Fruit fly (Drosophila melanogaster) whole organism, embryonic: ENCODE data around the gene Spx.

ENCODE experiments used
- Abd-B ChIP-seq: fragments of 200-800 bp; sonication (Bioruptor generic); optimal IDR thresholded peaks from 2 replicates; lab custom pipeline; 2018; ENCODE audit warnings: missing biosample characterization, mild to moderate bottlenecking, missing genetic modification characterization, moderate library complexity
- Adf1 ChIP-seq: fragments of 200-800 bp; sonication (Bioruptor generic); IDR thresholded peaks from 2 replicates; pipeline ENCODE4 v1.3.6; 2022; ENCODE audit warnings: missing biosample characterization, missing genetic modification characterization
- Asciz ChIP-seq: fragments of 200-800 bp; sonication (Bioruptor generic); optimal IDR thresholded peaks from 2 replicates; lab custom pipeline; 2017; ENCODE audit warnings: missing biosample characterization, mild to moderate bottlenecking, missing genetic modification characterization, missing genetic modification reagents
- Bdp1 ChIP-seq: fragments of 200-800 bp; sonication (Bioruptor generic); optimal IDR thresholded peaks from 3 replicates; lab custom pipeline; 2016; ENCODE audit warnings: missing biosample characterization, missing genetic modification characterization
- CG10366 ChIP-seq: fragments of 200-800 bp; sonication (Bioruptor generic); IDR thresholded peaks from 2 replicates; pipeline ENCODE4 v1.3.6; 2022; ENCODE audit warnings: missing biosample characterization, missing genetic modification characterization
- CG10543 ChIP-seq: fragments of 200-800 bp; sonication (Bioruptor generic); optimal IDR thresholded peaks from 3 replicates; lab custom pipeline; 2017; ENCODE audit warnings: missing biosample characterization, mild to moderate bottlenecking, missing genetic modification characterization, moderate library complexity
- CG11085 ChIP-seq: fragments of 200-800 bp; sonication (Bioruptor generic); IDR thresholded peaks from 2 replicates; pipeline ENCODE4 v1.3.6; 2022; ENCODE audit warnings: missing biosample characterization, missing genetic modification characterization
- CG11560 ChIP-seq: fragments of 200-800 bp; sonication (Bioruptor generic); IDR thresholded peaks from 3 replicates; pipeline ENCODE4 v1.3.6; 2022; ENCODE audit warnings: missing biosample characterization, missing genetic modification characterization
- CG12155 ChIP-seq: fragments of 200-800 bp; sonication (Bioruptor generic); optimal IDR thresholded peaks from 3 replicates; lab custom pipeline; 2016; ENCODE audit warnings: missing biosample characterization, missing genetic modification characterization
- CG12236 ChIP-seq: fragments of 200-800 bp; sonication (Bioruptor generic); optimal IDR thresholded peaks from 2 replicates; lab custom pipeline; 2016; ENCODE audit warnings: missing biosample characterization, missing genetic modification characterization
- CG12769 ChIP-seq: fragments of 200-800 bp; sonication (Bioruptor generic); optimal IDR thresholded peaks from 2 replicates; lab custom pipeline; 2019; ENCODE audit warnings: missing biosample characterization, mild to moderate bottlenecking, missing genetic modification characterization, moderate library complexity
- CG14965 ChIP-seq: fragments of 200-800 bp; sonication (Bioruptor generic); optimal IDR thresholded peaks from 2 replicates; lab custom pipeline; 2016; ENCODE audit warnings: missing biosample characterization, missing genetic modification characterization, borderline replicate concordance
- CG16779 ChIP-seq: fragments of 200-800 bp; sonication (Bioruptor generic); IDR thresholded peaks from 2 replicates; pipeline ENCODE4 v1.3.6; 2022; ENCODE audit warnings: missing biosample characterization, missing genetic modification characterization
- CG17568 ChIP-seq: fragments of 200-800 bp; sonication (Bioruptor generic); optimal IDR thresholded peaks from 2 replicates; lab custom pipeline; 2018; ENCODE audit warnings: missing biosample characterization, mild to moderate bottlenecking, missing genetic modification characterization, moderate library complexity
- CG2712 ChIP-seq: fragments of 200-800 bp; optimal IDR thresholded peaks from 3 replicates; lab custom pipeline; 2019; ENCODE audit warnings: missing biosample characterization, mild to moderate bottlenecking, missing genetic modification characterization, moderate library complexity
- CG3407 ChIP-seq: fragments of 200-800 bp; sonication (Bioruptor generic); optimal IDR thresholded peaks from 2 replicates; lab custom pipeline; 2018; ENCODE audit warnings: missing biosample characterization, mild to moderate bottlenecking, missing genetic modification characterization
- CG3995 ChIP-seq: fragments of 200-800 bp; sonication (Bioruptor generic); optimal IDR thresholded peaks from 3 replicates; lab custom pipeline; 2016; ENCODE audit warnings: missing biosample characterization, missing genetic modification characterization
- CG4360 ChIP-seq: fragments of 200-800 bp; sonication (Bioruptor generic); IDR thresholded peaks from 2 replicates; pipeline ENCODE4 v1.3.6; 2022; ENCODE audit warnings: missing biosample characterization, missing genetic modification characterization
- CG6683 ChIP-seq: fragments of 200-800 bp; sonication (Bioruptor generic); optimal IDR thresholded peaks from 2 replicates; lab custom pipeline; 2017; ENCODE audit warnings: missing biosample characterization, mild to moderate bottlenecking, missing genetic modification characterization, missing genetic modification reagents
- CG6765 ChIP-seq: fragments of 200-800 bp; sonication (Bioruptor generic); optimal IDR thresholded peaks from 3 replicates; lab custom pipeline; 2017; ENCODE audit warnings: missing biosample characterization, mild to moderate bottlenecking, missing genetic modification characterization
- CG6854 ChIP-seq: fragments of 200-800 bp; sonication (Bioruptor generic); optimal IDR thresholded peaks from 3 replicates; lab custom pipeline; 2017; ENCODE audit warnings: missing biosample characterization, mild to moderate bottlenecking, missing genetic modification characterization
- CG9215 ChIP-seq: fragments of 200-800 bp; sonication (Bioruptor generic); IDR thresholded peaks from 2 replicates; pipeline ENCODE4 v1.3.6; 2022; ENCODE audit warnings: missing biosample characterization, missing genetic modification characterization
- CG9727 ChIP-seq: fragments of 200-800 bp; sonication (Bioruptor generic); optimal IDR thresholded peaks from 3 replicates; lab custom pipeline; 2017; ENCODE audit warnings: missing biosample characterization, mild to moderate bottlenecking, missing genetic modification characterization
- CG9797 ChIP-seq: fragments of 200-800 bp; sonication (Bioruptor generic); optimal IDR thresholded peaks from 3 replicates; lab custom pipeline; 2018; ENCODE audit warnings: missing biosample characterization, mild to moderate bottlenecking, missing genetic modification characterization
- CrebB ChIP-seq: fragments of 200-800 bp; sonication (Bioruptor generic); optimal IDR thresholded peaks from 3 replicates; lab custom pipeline; 2018; ENCODE audit warnings: missing biosample characterization, mild to moderate bottlenecking, missing genetic modification characterization
- Dp ChIP-seq: fragments of 200-800 bp; sonication (Bioruptor generic); optimal IDR thresholded peaks from 2 replicates; lab custom pipeline; 2018; ENCODE audit warnings: missing biosample characterization, mild to moderate bottlenecking, missing genetic modification characterization, moderate library complexity
- Fer1 ChIP-seq: fragments of 200-800 bp; sonication (Bioruptor generic); optimal IDR thresholded peaks from 2 replicates; lab custom pipeline; 2017; ENCODE audit warnings: missing biosample characterization, mild to moderate bottlenecking, missing genetic modification characterization
- Fer2 ChIP-seq: fragments of 200-800 bp; sonication (Bioruptor generic); optimal IDR thresholded peaks from 2 replicates; lab custom pipeline; 2018; ENCODE audit warnings: missing biosample characterization, mild to moderate bottlenecking, missing genetic modification characterization, moderate library complexity
- Hsf ChIP-seq: fragments of 200-800 bp; sonication (Bioruptor generic); optimal IDR thresholded peaks from 3 replicates; lab custom pipeline; 2016; ENCODE audit warnings: missing biosample characterization, missing genetic modification characterization
- Lpt ChIP-seq: fragments of >200 bp; optimal IDR thresholded peaks from 2 replicates; lab custom pipeline; 2018; ENCODE audit warnings: missing biosample characterization, missing genetic modification characterization
- Optix ChIP-seq: fragments of 200-800 bp; sonication (Bioruptor generic); IDR thresholded peaks from 3 replicates; pipeline ENCODE4 v1.3.6; 2022; ENCODE audit warnings: missing biosample characterization, missing genetic modification characterization
- Rfx ChIP-seq: fragments of 200-800 bp; sonication (Bioruptor generic); IDR thresholded peaks from 2 replicates; pipeline ENCODE4 v1.3.6; 2022; ENCODE audit warnings: missing biosample characterization, missing genetic modification characterization
- Sox100B ChIP-seq: fragments of 200-800 bp; sonication (Bioruptor generic); optimal IDR thresholded peaks from 3 replicates; lab custom pipeline; 2018; ENCODE audit warnings: missing biosample characterization, mild to moderate bottlenecking, missing genetic modification characterization
- Vsx1 ChIP-seq: fragments of 200-800 bp; sonication (Bioruptor generic); optimal IDR thresholded peaks from 2 replicates; lab custom pipeline; 2017; ENCODE audit warnings: missing biosample characterization, mild to moderate bottlenecking, missing genetic modification characterization, missing genetic modification reagents
- abd-A ChIP-seq: fragments of 200-800 bp; sonication (Bioruptor generic); optimal IDR thresholded peaks from 3 replicates; lab custom pipeline; 2019; ENCODE audit warnings: missing biosample characterization, mild to moderate bottlenecking, missing genetic modification characterization, moderate library complexity
- chn ChIP-seq: fragments of 200-800 bp; sonication (Bioruptor generic); optimal IDR thresholded peaks from 2 replicates; lab custom pipeline; 2016; ENCODE audit warnings: missing biosample characterization, missing genetic modification characterization
- dmrt11E ChIP-seq: fragments of 200-800 bp; sonication (Bioruptor generic); optimal IDR thresholded peaks from 3 replicates; lab custom pipeline; 2018; ENCODE audit warnings: missing biosample characterization, mild to moderate bottlenecking, missing genetic modification characterization, moderate library complexity
- fd3F ChIP-seq: fragments of 200-800 bp; sonication (Bioruptor generic); optimal IDR thresholded peaks from 2 replicates; lab custom pipeline; 2018; ENCODE audit warnings: missing biosample characterization, mild to moderate bottlenecking, missing genetic modification characterization, moderate library complexity
- ftz-f1 ChIP-seq: fragments of 200-800 bp; sonication (Bioruptor generic); optimal IDR thresholded peaks from 2 replicates; lab custom pipeline; 2016; ENCODE audit warnings: missing biosample characterization, missing genetic modification characterization
- ham ChIP-seq: fragments of 200-800 bp; sonication (Bioruptor generic); IDR thresholded peaks from 2 replicates; pipeline ENCODE4 v1.3.6; 2022; ENCODE audit warnings: missing biosample characterization, missing genetic modification characterization
- ind ChIP-seq: fragments of 200-800 bp; sonication (Bioruptor generic); optimal IDR thresholded peaks from 3 replicates; lab custom pipeline; 2016; ENCODE audit warnings: missing biosample characterization, missing genetic modification characterization
- lab ChIP-seq: fragments of 200-800 bp; sonication (Bioruptor generic); optimal IDR thresholded peaks from 3 replicates; lab custom pipeline; 2017; ENCODE audit warnings: missing biosample characterization, missing genetic modification characterization, mild to moderate bottlenecking, moderate library complexity, missing genetic modification reagents
- onecut ChIP-seq: fragments of 200-800 bp; sonication (Bioruptor generic); IDR thresholded peaks from 2 replicates; pipeline ENCODE4 v1.3.6; 2022; ENCODE audit warnings: missing biosample characterization, missing genetic modification characterization
- pita ChIP-seq: fragments of 200-800 bp; sonication (Bioruptor generic); optimal IDR thresholded peaks from 2 replicates; lab custom pipeline; 2017; ENCODE audit warnings: missing biosample characterization, mild to moderate bottlenecking, missing genetic modification characterization
- psq ChIP-seq: fragments of 200-800 bp; sonication (Bioruptor generic); optimal IDR thresholded peaks from 2 replicates; lab custom pipeline; 2017; ENCODE audit warnings: missing biosample characterization, missing genetic modification characterization
- sc ChIP-seq, 3 experiments: fragments of >200 bp in 2 of 3; fragments of 200-800 bp in 1 of 3; sonication (Bioruptor generic) in 1 of 3; optimal IDR thresholded peaks; 2 replicates in 2 of 3; 3 replicates in 1 of 3; lab custom pipeline; 2017; ENCODE audit warnings: mild to moderate bottlenecking in 1 of 3, missing biosample characterization in 1 of 3, missing genetic modification characterization in 1 of 3, missing genetic modification reagents in 1 of 3
- sob ChIP-seq: fragments of 200-800 bp; sonication (Bioruptor generic); IDR thresholded peaks from 2 replicates; pipeline ENCODE4 v1.3.6; 2022; ENCODE audit warnings: missing biosample characterization, missing genetic modification characterization
- sr ChIP-seq: fragments of 200-800 bp; sonication (Bioruptor generic); IDR thresholded peaks from 3 replicates; pipeline ENCODE4 v1.3.6; 2022; ENCODE audit warnings: missing biosample characterization, missing genetic modification characterization
- vfl ChIP-seq: fragments of 200-800 bp; sonication (Bioruptor generic); optimal IDR thresholded peaks from 2 replicates; lab custom pipeline; 2016; ENCODE audit warnings: missing biosample characterization, missing genetic modification characterization
- wek ChIP-seq: fragments of 200-800 bp; sonication (Bioruptor generic); optimal IDR thresholded peaks from 3 replicates; lab custom pipeline; 2018; ENCODE audit warnings: missing biosample characterization, mild to moderate bottlenecking, missing genetic modification characterization, moderate library complexity
- zfh1 ChIP-seq: fragments of 200-800 bp; sonication (Bioruptor generic); IDR thresholded peaks from 3 replicates; pipeline ENCODE4 v1.3.6; 2022; ENCODE audit warnings: missing biosample characterization, missing genetic modification characterization

Spx gene

DNA sequence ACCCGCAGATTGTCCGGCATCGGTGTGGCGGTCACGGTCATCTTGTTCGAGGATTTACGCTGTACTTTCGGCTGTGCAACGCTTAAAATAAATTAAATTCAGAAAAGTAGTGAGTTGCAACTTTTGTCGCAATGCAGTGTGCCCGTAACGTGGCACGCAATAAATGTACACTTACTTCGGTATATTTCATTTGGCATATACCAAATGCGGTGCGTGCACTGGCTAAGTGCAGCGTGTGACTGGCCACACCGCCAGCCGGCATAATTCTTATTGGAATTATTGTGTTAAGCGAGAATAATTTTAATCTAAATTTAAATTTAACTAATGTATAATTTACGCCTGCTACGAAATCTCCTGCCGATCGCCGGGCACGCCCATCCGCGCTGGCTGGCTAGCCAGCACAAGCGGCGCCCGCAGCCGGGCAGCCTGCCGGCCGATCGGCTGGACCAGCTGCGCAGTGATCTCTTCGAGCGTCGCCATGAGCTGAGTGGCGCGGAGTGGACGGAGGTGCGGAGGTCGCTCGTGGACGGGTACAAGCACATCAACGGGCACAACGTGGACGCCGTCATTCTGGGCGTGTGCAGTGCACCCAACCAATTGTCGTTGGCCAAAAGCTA, 35.6 kb downstream of the Spx start, which contains the start of the genes Rpt4 and mldr (continued):
- TF ChIP-seq lab (GFP tag; lab: Kevin White, UChicago) = no peak
- TF ChIP-seq Fer1 = peak; percentile 12
- TF ChIP-seq Hsf (GFP tag; lab: Kevin White, UChicago) = no peak
- TF ChIP-seq Lpt = no peak
- no peak for TF ChIP-seq CG3995 (GFP tag; lab: Kevin White, UChicago)
- no peak for TF ChIP-seq ftz-f1 (GFP tag; lab: Kevin White, UChicago)
- no peak for TF ChIP-seq CG10366
- TF ChIP-seq CG12236 (GFP tag; lab: Kevin White, UChicago) = no peak
- no peak for TF ChIP-seq CG6765
- no peak for TF ChIP-seq Sox100B
- TF ChIP-seq CG6683 (GFP tag; lab: Kevin White, UChicago) = no peak
- TF ChIP-seq CG4360 (GFP tag; lab: Robert Waterston, UW) = no peak
- TF ChIP-seq CG14965 = no peak
- TF ChIP-seq ind (GFP tag; lab: Kevin White, UChicago) = no peak
- no peak for TF ChIP-seq CG16779 (GFP tag; lab: Robert Waterston, UW)
- TF ChIP-seq abd-A (tag; lab: Kevin White, UChicago) = no peak
- no peak for TF ChIP-seq CG6854
- no peak for TF ChIP-seq sc (optimal IDR thresholded peaks at IDR 0.05; lab: Kevin White, UChicago)
- TF ChIP-seq sc (GFP tag; optimal IDR thresholded peaks at IDR 0.05; lab: Kevin White, UChicago) = no peak
- no peak for TF ChIP-seq CG11560 (tag; lab: Robert Waterston, UW)
- no peak for TF ChIP-seq CG17568 (GFP tag; lab: Kevin White, UChicago)
- TF ChIP-seq Rfx = 0 out of 2 replicates have a peak, but pooled peaks have one; percentile 16
- TF ChIP-seq zfh1 (GFP tag; lab: Robert Waterston, UW) = no peak
- no peak for TF ChIP-seq Asciz (GFP tag; lab: Kevin White, UChicago)
- TF ChIP-seq CG10543 = no peak
- no peak for TF ChIP-seq psq (GFP tag; lab: Kevin White, UChicago)
- no peak for TF ChIP-seq Fer2 (tag; lab: Kevin White, UChicago)
- TF ChIP-seq sr (GFP tag; lab: Robert Waterston, UW) = no peak
- TF ChIP-seq CG3407 = no peak
- TF ChIP-seq onecut (GFP tag; lab: Robert Waterston, UW) = no peak
- no peak for TF ChIP-seq CrebB (tag; lab: Kevin White, UChicago)
- TF ChIP-seq chn = no peak
- TF ChIP-seq Adf1 (GFP tag; lab: Robert Waterston, UW) = no peak
- TF ChIP-seq pita (GFP tag; lab: Kevin White, UChicago) = peak; percentile 60
- TF ChIP-seq ham = no peak
- no peak for TF ChIP-seq Bdp1 (GFP tag; lab: Kevin White, UChicago)
- TF ChIP-seq CG9727 (GFP tag; lab: Kevin White, UChicago) = no peak
- TF ChIP-seq vfl (GFP tag; lab: Kevin White, UChicago) = no peak
- TF ChIP-seq Optix (GFP tag; lab: Robert Waterston, UW) = no peak
- TF ChIP-seq Abd-B (GFP tag; lab: Kevin White, UChicago) = no peak
- no peak for TF ChIP-seq Vsx1 (GFP tag; lab: Kevin White, UChicago)
- no peak for TF ChIP-seq CG11085 (GFP tag; lab: Robert Waterston, UW)
- TF ChIP-seq CG12155 = no peak
- no peak for TF ChIP-seq dmrt11E (tag; lab: Kevin White, UChicago)
- TF ChIP-seq CG9797 (GFP tag; lab: Kevin White, UChicago) = peak; percentile 93
- peak; percentile 18 for TF ChIP-seq CG2712 (tag; lab: Kevin White, UChicago)
- TF ChIP-seq wek (GFP tag; lab: Kevin White, UChicago) = no peak
- TF ChIP-seq fd3F = no peak
- TF ChIP-seq CG12769 (tag; lab: Kevin White, UChicago) = no peak
- peak; percentile 46 for TF ChIP-seq Dp
- no peak for TF ChIP-seq CG9215 (GFP tag; lab: Robert Waterston, UW)
- TF ChIP-seq sob = no peak
